Fruit fly (Drosophila melanogaster) whole organism, embryonic: Measurements from ENCODE around the gene CG12990.
A peak's percentile ranks its signal among the peaks of the same experiment; 100 is the strongest.

Experiments used
- Asciz ChIP-seq: fragments of 200-800 bp; sonication (Bioruptor generic); optimal IDR thresholded peaks from 2 replicates; lab custom pipeline; 2017; ENCODE audit warnings: missing biosample characterization, mild to moderate bottlenecking, missing genetic modification characterization, missing genetic modification reagents
- Atf3 ChIP-seq: fragments of 200-800 bp; sonication (Bioruptor generic); optimal IDR thresholded peaks from 3 replicates; lab custom pipeline; 2016; ENCODE audit warnings: missing biosample characterization, missing genetic modification characterization
- CG10274 ChIP-seq: fragments of 200-800 bp; sonication (Bioruptor generic); optimal IDR thresholded peaks from 3 replicates; lab custom pipeline; 2017; ENCODE audit warnings: missing biosample characterization, mild to moderate bottlenecking, missing genetic modification characterization
- CG10543 ChIP-seq: fragments of 200-800 bp; sonication (Bioruptor generic); optimal IDR thresholded peaks from 3 replicates; lab custom pipeline; 2017; ENCODE audit warnings: missing biosample characterization, mild to moderate bottlenecking, missing genetic modification characterization, moderate library complexity
- CG11456 ChIP-seq: fragments of 200-800 bp; sonication (Bioruptor generic); IDR thresholded peaks from 3 replicates; pipeline ENCODE4 v1.3.6; 2022; ENCODE audit warnings: missing biosample characterization, missing genetic modification characterization
- CG11696 ChIP-seq: fragments of 200-800 bp; sonication (Bioruptor generic); IDR thresholded peaks from 2 replicates; pipeline ENCODE4 v1.3.6; 2022; ENCODE audit warnings: missing biosample characterization, missing genetic modification characterization
- CG11723 ChIP-seq: fragments of 200-800 bp; sonication (Bioruptor generic); optimal IDR thresholded peaks from 2 replicates; lab custom pipeline; 2017; ENCODE audit warnings: missing biosample characterization, mild to moderate bottlenecking, missing genetic modification characterization
- CG1233 ChIP-seq: fragments of 200-800 bp; sonication (Bioruptor generic); optimal IDR thresholded peaks from 4 replicates; lab custom pipeline; 2018; ENCODE audit warnings: missing biosample characterization, mild to moderate bottlenecking, missing genetic modification characterization
- CG13287 ChIP-seq: fragments of 200-800 bp; sonication (Bioruptor generic); IDR thresholded peaks from 2 replicates; pipeline ENCODE4 v1.3.6; 2022; ENCODE audit warnings: missing biosample characterization, missing genetic modification characterization; ENCODE audit not compliant: partially characterized antibody
- CG14710 ChIP-seq: fragments of 200-800 bp; sonication (Bioruptor generic); optimal IDR thresholded peaks from 3 replicates; lab custom pipeline; 2019; ENCODE audit warnings: missing biosample characterization, mild to moderate bottlenecking, missing genetic modification characterization, moderate library complexity
- CG1603 ChIP-seq: fragments of 200-800 bp; sonication (Bioruptor generic); optimal IDR thresholded peaks from 2 replicates; lab custom pipeline; 2019; ENCODE audit warnings: missing biosample characterization, mild to moderate bottlenecking, missing genetic modification characterization, moderate library complexity
- CG17186 ChIP-seq: fragments of 200-800 bp; sonication (Bioruptor generic); optimal IDR thresholded peaks from 3 replicates; lab custom pipeline; 2017; ENCODE audit warnings: missing biosample characterization, missing genetic modification reagents, missing genetic modification characterization
- CG30403 ChIP-seq: fragments of 200-800 bp; sonication (Bioruptor generic); optimal IDR thresholded peaks from 3 replicates; lab custom pipeline; 2016; ENCODE audit warnings: missing biosample characterization, missing genetic modification characterization
- CG3163 ChIP-seq: fragments of 200-800 bp; sonication (Bioruptor generic); optimal IDR thresholded peaks from 3 replicates; lab custom pipeline; 2016; ENCODE audit warnings: missing biosample characterization, missing genetic modification characterization
- CG3407 ChIP-seq: fragments of 200-800 bp; sonication (Bioruptor generic); optimal IDR thresholded peaks from 2 replicates; lab custom pipeline; 2018; ENCODE audit warnings: missing biosample characterization, mild to moderate bottlenecking, missing genetic modification characterization
- CG6689 ChIP-seq: fragments of 200-800 bp; sonication (Bioruptor generic); IDR thresholded peaks from 2 replicates; pipeline ENCODE4 v1.3.6; 2022; ENCODE audit warnings: missing biosample characterization, missing genetic modification characterization
- CG7271 ChIP-seq: fragments of 200-800 bp; sonication (Bioruptor generic); optimal IDR thresholded peaks from 2 replicates; lab custom pipeline; 2018; ENCODE audit warnings: missing biosample characterization, mild to moderate bottlenecking, missing genetic modification characterization, moderate library complexity
- CG7987 ChIP-seq: fragments of 200-800 bp; sonication (Bioruptor generic); optimal IDR thresholded peaks from 2 replicates; lab custom pipeline; 2018; ENCODE audit warnings: missing biosample characterization, mild to moderate bottlenecking, missing genetic modification characterization, moderate library complexity
- CG9215 ChIP-seq: fragments of 200-800 bp; sonication (Bioruptor generic); IDR thresholded peaks from 2 replicates; pipeline ENCODE4 v1.3.6; 2022; ENCODE audit warnings: missing biosample characterization, missing genetic modification characterization
- CoRest ChIP-seq: fragments of 200-800 bp; sonication (Bioruptor generic); optimal IDR thresholded peaks from 3 replicates; lab custom pipeline; 2018; ENCODE audit warnings: missing biosample characterization, mild to moderate bottlenecking, missing genetic modification characterization, moderate library complexity
- HmgZ ChIP-seq: fragments of 200-800 bp; sonication (Bioruptor generic); optimal IDR thresholded peaks from 2 replicates; lab custom pipeline; 2018; ENCODE audit warnings: missing biosample characterization, mild to moderate bottlenecking, missing genetic modification characterization
- Hsf ChIP-seq: fragments of 200-800 bp; sonication (Bioruptor generic); optimal IDR thresholded peaks from 3 replicates; lab custom pipeline; 2016; ENCODE audit warnings: missing biosample characterization, missing genetic modification characterization
- Mes4 ChIP-seq: fragments of 200-800 bp; sonication (Bioruptor generic); optimal IDR thresholded peaks from 2 replicates; lab custom pipeline; 2016; ENCODE audit warnings: missing biosample characterization, missing genetic modification characterization
- Oli ChIP-seq: fragments of 200-800 bp; sonication (Bioruptor generic); optimal IDR thresholded peaks from 2 replicates; lab custom pipeline; 2018; ENCODE audit warnings: missing biosample characterization, mild to moderate bottlenecking, missing genetic modification characterization, moderate library complexity
- Opbp ChIP-seq: fragments of 200-800 bp; sonication (Bioruptor generic); IDR thresholded peaks from 3 replicates; pipeline ENCODE4 v1.3.6; 2022; ENCODE audit warnings: missing biosample characterization, missing genetic modification characterization; ENCODE audit not compliant: partially characterized antibody
- Optix ChIP-seq: fragments of 200-800 bp; sonication (Bioruptor generic); IDR thresholded peaks from 3 replicates; pipeline ENCODE4 v1.3.6; 2022; ENCODE audit warnings: missing biosample characterization, missing genetic modification characterization
- Poxn ChIP-seq: fragments of 200-800 bp; sonication (Bioruptor generic); IDR thresholded peaks from 2 replicates; pipeline ENCODE4 v1.3.6; 2022; ENCODE audit warnings: missing biosample characterization, missing genetic modification characterization
- Ptx1 ChIP-seq: fragments of 200-800 bp; sonication (Bioruptor generic); IDR thresholded peaks from 2 replicates; pipeline ENCODE4 v1.3.6; 2022; ENCODE audit warnings: missing biosample characterization, missing genetic modification characterization
- aop ChIP-seq: fragments of 200-800 bp; sonication (Bioruptor generic); IDR thresholded peaks from 2 replicates; pipeline ENCODE4 v1.3.6; 2022; ENCODE audit warnings: missing biosample characterization, missing genetic modification characterization
- ara ChIP-seq: fragments of 200-800 bp; sonication (Bioruptor generic); IDR thresholded peaks from 2 replicates; pipeline ENCODE4 v1.3.6; 2022; ENCODE audit warnings: missing biosample characterization, missing genetic modification characterization
- bbx ChIP-seq: fragments of 200-800 bp; sonication (Bioruptor generic); IDR thresholded peaks from 2 replicates; pipeline ENCODE4 v1.3.6; 2022; ENCODE audit warnings: missing biosample characterization, missing genetic modification characterization; ENCODE audit not compliant: partially characterized antibody
- bsh ChIP-seq, 2 experiments: fragments of 200-800 bp; sonication (Bioruptor generic); optimal IDR thresholded peaks; 2 replicates each; lab custom pipeline; 2017 to 2018; ENCODE audit warnings: mild to moderate bottlenecking in 2 of 2, missing biosample characterization in 2 of 2, missing genetic modification characterization in 2 of 2, moderate library complexity in 1 of 2
- en ChIP-seq: fragments of 200-800 bp; sonication (Bioruptor generic); optimal IDR thresholded peaks from 2 replicates; lab custom pipeline; 2016; ENCODE audit warnings: missing biosample characterization, missing genetic modification characterization
- fd64A ChIP-seq: fragments of 200-800 bp; sonication (Bioruptor generic); optimal IDR thresholded peaks from 3 replicates; lab custom pipeline; 2018; ENCODE audit warnings: missing biosample characterization, mild to moderate bottlenecking, missing genetic modification characterization
- ftz-f1 ChIP-seq: fragments of 200-800 bp; sonication (Bioruptor generic); optimal IDR thresholded peaks from 2 replicates; lab custom pipeline; 2016; ENCODE audit warnings: missing biosample characterization, missing genetic modification characterization
- gsb-n ChIP-seq: fragments of 200-800 bp; sonication (Bioruptor generic); optimal IDR thresholded peaks from 3 replicates; lab custom pipeline; 2018; ENCODE audit warnings: missing biosample characterization, mild to moderate bottlenecking, missing genetic modification characterization
- gt ChIP-seq: fragments of 200-800 bp; sonication (Bioruptor generic); IDR thresholded peaks from 2 replicates; pipeline ENCODE4 v1.3.6; 2022; ENCODE audit warnings: missing biosample characterization, missing genetic modification characterization
- hb ChIP-seq: fragments of 200-800 bp; sonication (Bioruptor generic); IDR thresholded peaks from 3 replicates; pipeline ENCODE4 v1.3.6; 2022; ENCODE audit warnings: missing biosample characterization, missing genetic modification characterization; ENCODE audit not compliant: partially characterized antibody
- ind ChIP-seq: fragments of 200-800 bp; sonication (Bioruptor generic); optimal IDR thresholded peaks from 3 replicates; lab custom pipeline; 2016; ENCODE audit warnings: missing biosample characterization, missing genetic modification characterization
- insv ChIP-seq, 2 experiments: fragments of 200-800 bp; sonication (Bioruptor generic); optimal IDR thresholded peaks; 3 replicates each; lab custom pipeline; 2016 to 2018; ENCODE audit warnings: missing biosample characterization in 2 of 2, missing genetic modification characterization in 2 of 2
- knrl ChIP-seq: fragments of 200-800 bp; sonication (Bioruptor generic); IDR thresholded peaks from 3 replicates; pipeline ENCODE4 v1.3.6; 2022; ENCODE audit warnings: missing biosample characterization, missing genetic modification characterization; ENCODE audit not compliant: partially characterized antibody
- mirr ChIP-seq: fragments of 200-800 bp; sonication (Bioruptor generic); optimal IDR thresholded peaks from 3 replicates; lab custom pipeline; 2018; ENCODE audit warnings: missing biosample characterization, mild to moderate bottlenecking, missing genetic modification characterization
- scrt ChIP-seq: fragments of 200-800 bp; sonication (Bioruptor generic); optimal IDR thresholded peaks from 2 replicates; lab custom pipeline; 2018; ENCODE audit warnings: missing biosample characterization, mild to moderate bottlenecking, missing genetic modification characterization, moderate library complexity
- sens-2 ChIP-seq: fragments of 200-800 bp; sonication (Bioruptor generic); IDR thresholded peaks from 2 replicates; pipeline ENCODE4 v1.3.6; 2022; ENCODE audit warnings: missing biosample characterization, missing genetic modification characterization
- slbo ChIP-seq: fragments of 200-800 bp; sonication (Bioruptor generic); IDR thresholded peaks from 2 replicates; pipeline ENCODE4 v1.3.6; 2022; ENCODE audit warnings: missing biosample characterization, missing genetic modification characterization
- tll ChIP-seq, 2 experiments: fragments of 200-800 bp in 1 of 2; fragments of >200 bp in 1 of 2; sonication (Bioruptor generic) in 1 of 2; optimal IDR thresholded peaks; 2 replicates each; lab custom pipeline; 2017 to 2019; ENCODE audit warnings: missing biosample characterization in 2 of 2, missing genetic modification characterization in 2 of 2, mild to moderate bottlenecking in 1 of 2, moderate library complexity in 1 of 2
- usp ChIP-seq: fragments of >200 bp; optimal IDR thresholded peaks from 2 replicates; lab custom pipeline; 2017; ENCODE audit warnings: missing biosample characterization, missing genetic modification characterization
- zfh2 ChIP-seq: fragments of 200-800 bp; sonication (Bioruptor generic); optimal IDR thresholded peaks from 2 replicates; lab custom pipeline; 2016; ENCODE audit warnings: missing biosample characterization, missing genetic modification characterization

CG12990 gene

dm6 chrX:17698864-17699504 lies 27.3 kb upstream of the CG12990 start (continued):
- peak; percentile 85 for TF ChIP-seq scrt
- peak; percentile 59 for TF ChIP-seq gsb-n (tag; lab: Kevin White, UChicago)
- no peak; the same call in 1 of the 2 replicates for TF ChIP-seq ara (GFP tag; lab: Robert Waterston, UW)
- no peak for TF ChIP-seq usp
- TF ChIP-seq Oli (tag; lab: Kevin White, UChicago), result peak; percentile 91
- TF ChIP-seq CG14710 (tag; lab: Kevin White, UChicago), result peak; percentile 86
- peak; percentile 79 for TF ChIP-seq ftz-f1 (GFP tag; lab: Kevin White, UChicago)
- TF ChIP-seq Ptx1, result peak; percentile 82
- TF ChIP-seq fd64A (GFP tag; lab: Kevin White, UChicago), result no peak
- peak in 1 of 2 experiments; percentile 49 for TF ChIP-seq insv (GFP tag; optimal IDR thresholded peaks at IDR 0.05; lab: Kevin White, UChicago)
- no peak for TF ChIP-seq hb (GFP tag; lab: Robert Waterston, UW)
- peak; percentile 21 for TF ChIP-seq CG17186 (GFP tag; lab: Kevin White, UChicago)
- peak; percentile 86 for TF ChIP-seq CG10543
- TF ChIP-seq Hsf (GFP tag; lab: Kevin White, UChicago), result peak; percentile 86
- TF ChIP-seq bbx, result 0 out of 2 replicates have a peak, but pooled peaks have one; percentile 8
- TF ChIP-seq zfh2, result peak; percentile 80
- TF ChIP-seq CG9215 (GFP tag; lab: Robert Waterston, UW), result peak; percentile 76
- peak; percentile 79 for TF ChIP-seq HmgZ (tag; lab: Kevin White, UChicago)
- peak; percentile 81 for TF ChIP-seq CG1233 (GFP tag; lab: Kevin White, UChicago)
- peak; percentile 24 for TF ChIP-seq CG7987 (GFP tag; lab: Kevin White, UChicago)
- TF ChIP-seq Mes4 (GFP tag; lab: Kevin White, UChicago), result peak; percentile 75
- peak; percentile 80 for TF ChIP-seq CG6689 (GFP tag; lab: Robert Waterston, UW)
- TF ChIP-seq Atf3 (GFP tag; lab: Kevin White, UChicago), result peak; percentile 62
- peak; percentile 44; the same call in 1 of the 2 replicates for TF ChIP-seq Poxn (GFP tag; lab: Robert Waterston, UW)
- TF ChIP-seq CG11696 (GFP tag; lab: Robert Waterston, UW), result peak; percentile 46; the same call in 1 of the 2 replicates
- no peak for TF ChIP-seq tll (GFP tag; optimal IDR thresholded peaks at IDR 0.05; lab: Kevin White, UChicago)
- TF ChIP-seq gt (GFP tag; lab: Robert Waterston, UW), result 0 out of 2 replicates have a peak, but pooled peaks have one; percentile 23
- TF ChIP-seq CG1603 (tag; lab: Kevin White, UChicago), result peak; percentile 38
- peak; percentile 79 to 82 for TF ChIP-seq bsh (GFP tag; optimal IDR thresholded peaks at IDR 0.05; lab: Kevin White, UChicago)
- no peak for TF ChIP-seq CG7271 (tag; lab: Kevin White, UChicago)
- TF ChIP-seq knrl, result no peak
- TF ChIP-seq mirr, result peak; percentile 48
- TF ChIP-seq sens-2 (GFP tag; lab: Robert Waterston, UW), result peak; percentile 45; the same call in 1 of the 2 replicates
- peak; percentile 80 for TF ChIP-seq slbo (GFP tag; lab: Robert Waterston, UW)
- TF ChIP-seq Asciz (GFP tag; lab: Kevin White, UChicago), result peak; percentile 82
- peak; percentile 59 for TF ChIP-seq CG3163 (GFP tag; lab: Kevin White, UChicago)
- TF ChIP-seq CoRest (tag; lab: Kevin White, UChicago), result peak; percentile 95
- TF ChIP-seq CG11723 (GFP tag; lab: Kevin White, UChicago), result peak; percentile 80
- peak; percentile 79; the same call in 2 of the 3 replicates for TF ChIP-seq CG11456 (GFP tag; lab: Robert Waterston, UW)
- peak; percentile 71 for TF ChIP-seq CG3407 (GFP tag; lab: Kevin White, UChicago)
- peak; percentile 59 for TF ChIP-seq en
- peak; percentile 45; the same call in 1 of the 3 replicates for TF ChIP-seq Optix (GFP tag; lab: Robert Waterston, UW)
- no peak for TF ChIP-seq CG13287 (GFP tag; lab: Robert Waterston, UW)
- TF ChIP-seq ind (GFP tag; lab: Kevin White, UChicago), result peak; percentile 76
- no peak for TF ChIP-seq aop (GFP tag; lab: Robert Waterston, UW)
- peak; percentile 71 for TF ChIP-seq CG10274 (GFP tag; lab: Kevin White, UChicago)
- no peak for TF ChIP-seq Opbp (GFP tag; lab: Robert Waterston, UW)
- peak; percentile 92 for TF ChIP-seq CG30403
